Fruit fly (Drosophila melanogaster) Kc167 (cell line): ENCODE results near the gene Ccz1.

Experiments
- Myc ChIP-seq: fragments of >200 bp; optimal IDR thresholded peaks from 2 replicates; lab custom pipeline; 2017; ENCODE audit warnings: missing external identifiers
- Sin3A ChIP-seq: fragments of >200 bp; optimal IDR thresholded peaks from 2 replicates; lab custom pipeline; 2018; ENCODE audit warnings: missing external identifiers
- h ChIP-seq: fragments of >200 bp; optimal IDR thresholded peaks from 3 replicates; lab custom pipeline; 2018; ENCODE audit warnings: missing external identifiers
- insv ChIP-seq: fragments of >200 bp; optimal IDR thresholded peaks from 3 replicates; lab custom pipeline; 2018; ENCODE audit warnings: missing external identifiers
- psq ChIP-seq: fragments of >200 bp; optimal IDR thresholded peaks from 2 replicates; lab custom pipeline; 2017; ENCODE audit warnings: missing external identifiers
- ttk ChIP-seq: sonication (Bioruptor generic); optimal IDR thresholded peaks from 2 replicates; lab custom pipeline; 2017; ENCODE audit warnings: missing external identifiers

Ccz1 gene

dm6 chr3L:3882046-3882445 is 16.9 kb downstream of the Ccz1 start:
- no peak for TF ChIP-seq h (lab: Kevin White, UChicago)
- no peak for TF ChIP-seq psq (lab: Kevin White, UChicago)
- TF ChIP-seq ttk: no peak
- no peak for TF ChIP-seq Myc
- TF ChIP-seq Sin3A (lab: Kevin White, UChicago): no peak
- TF ChIP-seq insv (lab: Kevin White, UChicago): no peak

dm6 chr3L:3878734-3879310 is 20.1 kb downstream of the Ccz1 start:
- TF ChIP-seq h (lab: Kevin White, UChicago) (no peak), Myc (no peak), psq (lab: Kevin White, UChicago) (no peak), Sin3A (lab: Kevin White, UChicago) (no peak), ttk (no peak)

- TF ChIP-seq psq (lab: Kevin White, UChicago) (no peak), h (lab: Kevin White, UChicago) (no peak), Myc (no peak), Sin3A (lab: Kevin White, UChicago) (no peak), insv (lab: Kevin White, UChicago) (no peak), ttk (no peak)
Measured at dm6 chr3L:3876861-3877260, 22.1 kb downstream of the Ccz1 start.

dm6 chr3L:3875996-3876395 is 23.0 kb downstream of the Ccz1 start:
- TF ChIP-seq h (lab: Kevin White, UChicago) (no peak), Sin3A (lab: Kevin White, UChicago) (no peak), psq (lab: Kevin White, UChicago) (no peak), Myc (no peak), insv (lab: Kevin White, UChicago) (no peak), ttk (no peak)

- no peak for TF ChIP-seq ttk
Measured at dm6 chr3L:3875004-3875403, 24.0 kb downstream of the Ccz1 start.

dm6 chr3L:3873094-3873493 is 25.9 kb downstream of the Ccz1 start:
- no peak for TF ChIP-seq h (lab: Kevin White, UChicago)
- TF ChIP-seq psq (lab: Kevin White, UChicago): no peak
- TF ChIP-seq Myc: no peak
- TF ChIP-seq ttk: no peak
- TF ChIP-seq Sin3A (lab: Kevin White, UChicago): no peak

- TF ChIP-seq psq (lab: Kevin White, UChicago) (no peak), Sin3A (lab: Kevin White, UChicago) (no peak), ttk (no peak), h (lab: Kevin White, UChicago) (no peak), insv (lab: Kevin White, UChicago) (no peak), Myc (no peak)
Measured at dm6 chr3L:3871284-3871683, 27.7 kb downstream of the Ccz1 start.

dm6 chr3L:3868014-3868413 is 30.9 kb downstream of the Ccz1 start:
- no peak for TF ChIP-seq ttk
- no peak for TF ChIP-seq Sin3A (lab: Kevin White, UChicago)
- TF ChIP-seq psq (lab: Kevin White, UChicago): no peak
- TF ChIP-seq h (lab: Kevin White, UChicago): no peak
- TF ChIP-seq insv (lab: Kevin White, UChicago): no peak
- no peak for TF ChIP-seq Myc

dm6 chr3L:3866429-3866828 is 32.5 kb downstream of the Ccz1 start:
- TF ChIP-seq psq (lab: Kevin White, UChicago): no peak
- TF ChIP-seq Myc: no peak
- TF ChIP-seq ttk: no peak
- TF ChIP-seq insv (lab: Kevin White, UChicago): no peak
- no peak for TF ChIP-seq Sin3A (lab: Kevin White, UChicago)
- TF ChIP-seq h (lab: Kevin White, UChicago): no peak

- TF ChIP-seq h (lab: Kevin White, UChicago) (no peak), Myc (no peak), psq (lab: Kevin White, UChicago) (no peak), insv (lab: Kevin White, UChicago) (no peak), Sin3A (lab: Kevin White, UChicago) (no peak), ttk (no peak)
Measured at dm6 chr3L:3865290-3865891, 33.6 kb downstream of the Ccz1 start.

- no peak for TF ChIP-seq ttk
- TF ChIP-seq Myc: no peak
- TF ChIP-seq h (lab: Kevin White, UChicago): no peak
- no peak for TF ChIP-seq Sin3A (lab: Kevin White, UChicago)
- no peak for TF ChIP-seq insv (lab: Kevin White, UChicago)
- no peak for TF ChIP-seq psq (lab: Kevin White, UChicago)
Measured at dm6 chr3L:3863462-3863861, 35.5 kb downstream of the Ccz1 start.

- TF ChIP-seq Sin3A (lab: Kevin White, UChicago) (no peak), Myc (no peak), insv (lab: Kevin White, UChicago) (no peak), ttk (no peak), h (lab: Kevin White, UChicago) (no peak), psq (lab: Kevin White, UChicago) (no peak)
Measured at dm6 chr3L:3862504-3863380, 36.2 kb downstream of the Ccz1 start.
